Worm (Caenorhabditis elegans) whole organism, late embryonic: Measurements from ENCODE around the gene W06G6.15.
"Not testable (repeated sequence)": the region's sequence is repeated elsewhere in the genome, so short reads cannot be mapped to it uniquely, and the experiment has no call there.

Experiments used
- F13H6.1 ChIP-seq: sonication (generic microtip); optimal IDR thresholded peaks from 2 replicates; lab custom pipeline; 2016; ENCODE audit warnings: missing genetic modification characterization, missing compliant biosample characterization
- ama-1 ChIP-seq: fragments of 150-350 bp; optimal IDR thresholded peaks from 2 replicates; lab custom pipeline; 2014
- dve-1 ChIP-seq: sonication (generic microtip); optimal IDR thresholded peaks from 2 replicates; lab custom pipeline; 2017; ENCODE audit warnings: antibody characterized with exemption, mild to moderate bottlenecking, missing genetic modification characterization, missing compliant biosample characterization
- madf-2 ChIP-seq: sonication (generic microtip); optimal IDR thresholded peaks from 2 replicates; lab custom pipeline; 2017; ENCODE audit warnings: missing genetic modification characterization, missing compliant biosample characterization
- rnt-1 ChIP-seq: sonication (generic microtip); optimal IDR thresholded peaks from 2 replicates; lab custom pipeline; 2016; ENCODE audit warnings: missing genetic modification characterization, missing compliant biosample characterization
- sdc-2 ChIP-seq: sonication (generic microtip); optimal IDR thresholded peaks from 2 replicates; lab custom pipeline; 2016; ENCODE audit warnings: missing genotype, missing genetic modification characterization, missing compliant biosample characterization
- syd-9 ChIP-seq: sonication (generic microtip); optimal IDR thresholded peaks from 2 replicates; lab custom pipeline; 2016; ENCODE audit warnings: mild to moderate bottlenecking, missing genetic modification characterization, moderate library complexity, missing compliant biosample characterization

ce11 chrV:16649200-16649599 lies 5.1 kb upstream of the W06G6.15 start, which contains the start of gene W06G6.11:
- TF ChIP-seq dve-1; syd-9 (tag; lab: Kevin White, UChicago); rnt-1 (tag; lab: Kevin White, UChicago); F13H6.1 (tag; lab: Kevin White, UChicago); ama-1; sdc-2 (tag; lab: Kevin White, UChicago); madf-2 (tag; lab: Kevin White, UChicago): not testable (repeated sequence)
